Worm (Caenorhabditis elegans): ENCODE measurements around the gene aat-4.

- TF ChIP-seq dpl-1 (GFP tag; optimal IDR thresholded peaks at IDR 0.05) (no peak), ztf-11 (tag; optimal IDR thresholded peaks at IDR 0.05) (no peak), tbx-2 (tag; optimal IDR thresholded peaks at IDR 0.05) (no peak), dsc-1 (tag; optimal IDR thresholded peaks at IDR 0.05) (no peak), unc-62 (GFP tag; optimal IDR thresholded peaks at IDR 0.05) (no peak), jun-1 (tag; optimal IDR thresholded peaks at IDR 0.05) (no peak), F16B12.6 (tag; optimal IDR thresholded peaks at IDR 0.05) (no peak)
These were observed 3.9 kb upstream of the aat-4 start, which contains the start of gene sams-5 for ce11 chrIV:6279392-6279791.

All from whole organism, L1 larva.